Fruit fly (Drosophila melanogaster) whole organism, embryonic: Measurements from ENCODE around the gene Smox.

Experiments
- C15 ChIP-seq: fragments of 200-800 bp; sonication (Bioruptor generic); IDR thresholded peaks from 3 replicates; pipeline ENCODE4 v1.3.6; 2022; ENCODE audit warnings: missing biosample characterization, missing genetic modification characterization
- CG10321 ChIP-seq: fragments of 200-800 bp; sonication (Bioruptor generic); IDR thresholded peaks from 2 replicates; pipeline ENCODE4 v1.3.6; 2022; ENCODE audit warnings: missing biosample characterization, missing genetic modification characterization
- CG10543 ChIP-seq: fragments of 200-800 bp; sonication (Bioruptor generic); optimal IDR thresholded peaks from 3 replicates; lab custom pipeline; 2017; ENCODE audit warnings: missing biosample characterization, mild to moderate bottlenecking, missing genetic modification characterization, moderate library complexity
- CG11504 ChIP-seq: fragments of 200-800 bp; sonication (Bioruptor generic); optimal IDR thresholded peaks from 3 replicates; lab custom pipeline; 2019; ENCODE audit warnings: missing biosample characterization, mild to moderate bottlenecking, missing genetic modification characterization, moderate library complexity
- CG12071 ChIP-seq: fragments of 200-800 bp; sonication (Bioruptor generic); optimal IDR thresholded peaks from 3 replicates; lab custom pipeline; 2018; ENCODE audit warnings: missing biosample characterization, mild to moderate bottlenecking, missing genetic modification characterization
- CG14050 ChIP-seq: fragments of 200-800 bp; sonication (Bioruptor generic); IDR thresholded peaks from 3 replicates; pipeline ENCODE4 v1.3.6; 2022; ENCODE audit warnings: missing biosample characterization, missing genetic modification characterization
- CG14710 ChIP-seq: fragments of 200-800 bp; sonication (Bioruptor generic); optimal IDR thresholded peaks from 3 replicates; lab custom pipeline; 2019; ENCODE audit warnings: missing biosample characterization, mild to moderate bottlenecking, missing genetic modification characterization, moderate library complexity
- CG15269 ChIP-seq: fragments of 200-800 bp; sonication (Bioruptor generic); optimal IDR thresholded peaks from 2 replicates; lab custom pipeline; 2018; ENCODE audit warnings: missing biosample characterization, mild to moderate bottlenecking, missing genetic modification characterization, moderate library complexity
- CG1603 ChIP-seq: fragments of 200-800 bp; sonication (Bioruptor generic); optimal IDR thresholded peaks from 2 replicates; lab custom pipeline; 2019; ENCODE audit warnings: missing biosample characterization, mild to moderate bottlenecking, missing genetic modification characterization, moderate library complexity
- CG16813 ChIP-seq: fragments of 200-800 bp; sonication (Bioruptor generic); IDR thresholded peaks from 3 replicates; pipeline ENCODE4 v1.3.6; 2022; ENCODE audit warnings: missing biosample characterization, missing genetic modification characterization; ENCODE audit not compliant: partially characterized antibody
- CG17328 ChIP-seq: fragments of 200-800 bp; sonication (Bioruptor generic); IDR thresholded peaks from 2 replicates; pipeline ENCODE4 v1.3.6; 2022; ENCODE audit warnings: missing biosample characterization, missing genetic modification characterization
- CG17912 ChIP-seq: fragments of 200-800 bp; sonication (Bioruptor generic); optimal IDR thresholded peaks from 2 replicates; lab custom pipeline; 2018; ENCODE audit warnings: missing biosample characterization, mild to moderate bottlenecking, missing genetic modification characterization
- CG2116 ChIP-seq: fragments of 200-800 bp; sonication (Bioruptor generic); optimal IDR thresholded peaks from 3 replicates; lab custom pipeline; 2018; ENCODE audit warnings: missing biosample characterization, mild to moderate bottlenecking, missing genetic modification characterization
- CG2129 ChIP-seq: fragments of 200-800 bp; sonication (Bioruptor generic); IDR thresholded peaks from 2 replicates; pipeline ENCODE4 v1.3.6; 2022; ENCODE audit warnings: missing biosample characterization, missing genetic modification characterization; ENCODE audit not compliant: partially characterized antibody
- CG2678 ChIP-seq: fragments of 200-800 bp; sonication (Bioruptor generic); optimal IDR thresholded peaks from 3 replicates; lab custom pipeline; 2019; ENCODE audit warnings: missing biosample characterization, mild to moderate bottlenecking, missing genetic modification characterization, moderate library complexity
- CG33557 ChIP-seq: fragments of 200-800 bp; sonication (Bioruptor generic); optimal IDR thresholded peaks from 2 replicates; lab custom pipeline; 2019; ENCODE audit warnings: missing biosample characterization, mild to moderate bottlenecking, missing genetic modification characterization, moderate library complexity
- CG42726 ChIP-seq: fragments of 200-800 bp; sonication (Bioruptor generic); IDR thresholded peaks from 2 replicates; pipeline ENCODE4 v1.3.6; 2022; ENCODE audit warnings: missing biosample characterization, missing genetic modification characterization; ENCODE audit not compliant: partially characterized antibody
- CG6683 ChIP-seq: fragments of 200-800 bp; sonication (Bioruptor generic); optimal IDR thresholded peaks from 2 replicates; lab custom pipeline; 2017; ENCODE audit warnings: missing biosample characterization, mild to moderate bottlenecking, missing genetic modification characterization, missing genetic modification reagents
- CG7372 ChIP-seq: fragments of 200-800 bp; sonication (Bioruptor generic); IDR thresholded peaks from 2 replicates; pipeline ENCODE4 v1.3.6; 2022; ENCODE audit warnings: missing biosample characterization, missing genetic modification characterization
- D ChIP-seq, 2 experiments: fragments of 200-800 bp in 1 of 2; fragments of >200 bp in 1 of 2; sonication (Bioruptor generic) in 1 of 2; optimal IDR thresholded peaks; 2 replicates in 1 of 2; 3 replicates in 1 of 2; lab custom pipeline; 2017; ENCODE audit warnings: mild to moderate bottlenecking in 1 of 2, missing biosample characterization in 1 of 2, missing genetic modification characterization in 1 of 2, missing genetic modification reagents in 1 of 2
- Hmr ChIP-seq: fragments of 200-800 bp; sonication (Bioruptor generic); optimal IDR thresholded peaks from 3 replicates; lab custom pipeline; 2017; ENCODE audit warnings: mild to moderate bottlenecking, missing biosample characterization, missing genetic modification reagents, missing genetic modification characterization
- NC2α ChIP-seq: fragments of 200-800 bp; sonication (Bioruptor generic); optimal IDR thresholded peaks from 2 replicates; lab custom pipeline; 2016; ENCODE audit warnings: missing biosample characterization, missing genetic modification characterization
- Opbp ChIP-seq: fragments of 200-800 bp; sonication (Bioruptor generic); IDR thresholded peaks from 3 replicates; pipeline ENCODE4 v1.3.6; 2022; ENCODE audit warnings: missing biosample characterization, missing genetic modification characterization; ENCODE audit not compliant: partially characterized antibody
- Rx ChIP-seq: fragments of 200-800 bp; sonication (Bioruptor generic); IDR thresholded peaks from 2 replicates; pipeline ENCODE4 v1.3.6; 2022; ENCODE audit warnings: missing biosample characterization, missing genetic modification characterization
- Side ChIP-seq: fragments of 200-800 bp; sonication (Bioruptor generic); optimal IDR thresholded peaks from 2 replicates; lab custom pipeline; 2016; ENCODE audit warnings: missing biosample characterization, missing genetic modification characterization
- Six4 ChIP-seq: fragments of 200-800 bp; sonication (Bioruptor generic); optimal IDR thresholded peaks from 2 replicates; lab custom pipeline; 2016; ENCODE audit warnings: missing biosample characterization, missing genetic modification characterization
- Sry-β ChIP-seq: fragments of 200-800 bp; sonication (Bioruptor generic); optimal IDR thresholded peaks from 2 replicates; lab custom pipeline; 2018; ENCODE audit warnings: missing biosample characterization, mild to moderate bottlenecking, missing genetic modification characterization, moderate library complexity
- Vsx1 ChIP-seq: fragments of 200-800 bp; sonication (Bioruptor generic); optimal IDR thresholded peaks from 2 replicates; lab custom pipeline; 2017; ENCODE audit warnings: missing biosample characterization, mild to moderate bottlenecking, missing genetic modification characterization, missing genetic modification reagents
- abd-A ChIP-seq: fragments of 200-800 bp; sonication (Bioruptor generic); optimal IDR thresholded peaks from 3 replicates; lab custom pipeline; 2019; ENCODE audit warnings: missing biosample characterization, mild to moderate bottlenecking, missing genetic modification characterization, moderate library complexity
- ase ChIP-seq: fragments of 200-800 bp; sonication (Bioruptor generic); IDR thresholded peaks from 3 replicates; pipeline ENCODE4 v1.3.6; 2022; ENCODE audit warnings: missing biosample characterization, missing genetic modification characterization
- ato ChIP-seq: fragments of 200-800 bp; sonication (Bioruptor generic); IDR thresholded peaks from 2 replicates; pipeline ENCODE4 v1.3.6; 2022; ENCODE audit warnings: missing biosample characterization, missing genetic modification characterization; ENCODE audit not compliant: partially characterized antibody
- bbx ChIP-seq: fragments of 200-800 bp; sonication (Bioruptor generic); IDR thresholded peaks from 2 replicates; pipeline ENCODE4 v1.3.6; 2022; ENCODE audit warnings: missing biosample characterization, missing genetic modification characterization; ENCODE audit not compliant: partially characterized antibody
- chn ChIP-seq: fragments of 200-800 bp; sonication (Bioruptor generic); optimal IDR thresholded peaks from 2 replicates; lab custom pipeline; 2016; ENCODE audit warnings: missing biosample characterization, missing genetic modification characterization
- dati ChIP-seq: fragments of 200-800 bp; sonication (Bioruptor generic); IDR thresholded peaks from 2 replicates; pipeline ENCODE4 v1.3.6; 2022; ENCODE audit warnings: missing biosample characterization, missing genetic modification characterization
- dimm ChIP-seq: fragments of 200-800 bp; sonication (Bioruptor generic); IDR thresholded peaks from 2 replicates; pipeline ENCODE4 v1.3.6; 2022; ENCODE audit warnings: missing biosample characterization, missing genetic modification characterization
- dmrt99B ChIP-seq: fragments of 200-800 bp; sonication (Bioruptor generic); optimal IDR thresholded peaks from 2 replicates; lab custom pipeline; 2018; ENCODE audit warnings: missing biosample characterization, mild to moderate bottlenecking, missing genetic modification characterization, moderate library complexity
- fru ChIP-seq: fragments of >200 bp; optimal IDR thresholded peaks from 2 replicates; lab custom pipeline; 2017
- gro ChIP-seq: fragments of 200-800 bp; sonication (Bioruptor generic); optimal IDR thresholded peaks from 2 replicates; lab custom pipeline; 2016; ENCODE audit warnings: missing biosample characterization, missing genetic modification characterization
- jigr1 ChIP-seq: fragments of 200-800 bp; sonication (Bioruptor generic); IDR thresholded peaks from 3 replicates; pipeline ENCODE4 v1.3.6; 2022; ENCODE audit warnings: missing biosample characterization, missing genetic modification characterization
- knrl ChIP-seq: fragments of 200-800 bp; sonication (Bioruptor generic); IDR thresholded peaks from 3 replicates; pipeline ENCODE4 v1.3.6; 2022; ENCODE audit warnings: missing biosample characterization, missing genetic modification characterization; ENCODE audit not compliant: partially characterized antibody
- pan ChIP-seq, 4 experiments: fragments of >200 bp in 3 of 4; fragments of 200-800 bp in 1 of 4; sonication (Bioruptor generic) in 1 of 4; optimal IDR thresholded peaks in 3 of 4; IDR thresholded peaks in 1 of 4; 2 replicates each; pipeline versions ENCODE4 v1.3.6 to Lab custom; 2017 to 2022; ENCODE audit warnings: missing biosample characterization in 2 of 4, missing genetic modification characterization in 2 of 4, mixed read lengths in 1 of 4
- pho ChIP-seq: fragments of 200-800 bp; sonication (Bioruptor generic); optimal IDR thresholded peaks from 2 replicates; lab custom pipeline; 2016; ENCODE audit warnings: missing biosample characterization, missing genetic modification characterization
- prd ChIP-seq, 3 experiments: fragments of >200 bp in 2 of 3; fragments of 200-800 bp in 1 of 3; sonication (Bioruptor generic) in 1 of 3; optimal IDR thresholded peaks in 2 of 3; IDR thresholded peaks in 1 of 3; 2 replicates in 2 of 3; 3 replicates in 1 of 3; pipeline versions ENCODE4 v1.3.6 to Lab custom; 2017 to 2022; ENCODE audit warnings: missing biosample characterization in 1 of 3, missing genetic modification characterization in 1 of 3
- tap ChIP-seq: fragments of 200-800 bp; optimal IDR thresholded peaks from 3 replicates; lab custom pipeline; 2019; ENCODE audit warnings: missing biosample characterization, mild to moderate bottlenecking, missing genetic modification characterization, moderate library complexity
- tin ChIP-seq: fragments of 200-800 bp; sonication (Bioruptor generic); optimal IDR thresholded peaks from 3 replicates; lab custom pipeline; 2016; ENCODE audit warnings: missing biosample characterization, missing genetic modification characterization
- tio ChIP-seq: fragments of 200-800 bp; sonication (Bioruptor generic); optimal IDR thresholded peaks from 2 replicates; lab custom pipeline; 2017; ENCODE audit warnings: missing biosample characterization, missing genetic modification characterization, inconsistent platforms
- usp ChIP-seq: fragments of >200 bp; optimal IDR thresholded peaks from 2 replicates; lab custom pipeline; 2017; ENCODE audit warnings: missing biosample characterization, missing genetic modification characterization

The Smox gene

dm6 chrX:8101479-8102198, 40.4 kb downstream of the Smox start, which contains the start of gene CG2258 (continued):
- TF ChIP-seq CG1603 (tag; lab: Kevin White, UChicago) (peak; percentile 91), dati (GFP tag; lab: Robert Waterston, UW) (peak; percentile 46; the same call in 1 of the 2 replicates), CG42726 (no peak), CG17912 (GFP tag; lab: Kevin White, UChicago) (peak; percentile 22), CG14710 (tag; lab: Kevin White, UChicago) (peak; percentile 71), prd (optimal IDR thresholded peaks at IDR 0.05; lab: Kevin White, UChicago) (no peak), prd (GFP tag; IDR thresholded peaks at IDR 0.05; lab: Robert Waterston, UW) (peak; percentile 86), Six4 (GFP tag; lab: Kevin White, UChicago) (peak; percentile 73), fru (lab: Kevin White, UChicago) (no peak), Sry-β (peak; percentile 10), CG14050 (GFP tag; lab: Robert Waterston, UW) (peak; percentile 74), bbx (peak; percentile 20; the same call in 1 of the 2 replicates), CG2116 (GFP tag; lab: Kevin White, UChicago) (peak; percentile 28), chn (GFP tag; lab: Kevin White, UChicago) (peak; percentile 77), CG33557 (peak; percentile 46), Side (no peak), CG11504 (peak; percentile 77), tio (peak; percentile 71), Rx (GFP tag; lab: Robert Waterston, UW) (peak; percentile 58), CG17328 (GFP tag; lab: Robert Waterston, UW) (peak; percentile 86), dimm (GFP tag; lab: Robert Waterston, UW) (peak; percentile 73), Vsx1 (GFP tag; lab: Kevin White, UChicago) (peak; percentile 67), ase (peak; percentile 87), C15 (peak; percentile 66; the same call in 1 of the 3 replicates), ato (GFP tag; lab: Robert Waterston, UW) (no peak), CG16813 (GFP tag; lab: Robert Waterston, UW) (no peak), jigr1 (GFP tag; lab: Robert Waterston, UW) (peak; percentile 82), gro (GFP tag; lab: Kevin White, UChicago) (no peak), CG10321 (peak; percentile 47; the same call in 1 of the 2 replicates), pho (GFP tag; lab: Kevin White, UChicago) (peak; percentile 61), usp (GFP tag; lab: Kevin White, UChicago) (no peak), CG2129 (GFP tag; lab: Robert Waterston, UW) (no peak), CG6683 (GFP tag; lab: Kevin White, UChicago) (peak; percentile 60), tap (peak; percentile 91), Opbp (GFP tag; lab: Robert Waterston, UW) (no peak), CG7372 (GFP tag; lab: Robert Waterston, UW) (peak; percentile 74), pan (optimal IDR thresholded peaks at IDR 0.05; lab: Kevin White, UChicago) (no peak), pan (GFP tag; optimal IDR thresholded peaks at IDR 0.05 in 1 of 2, IDR thresholded peaks at IDR 0.05 in 1 of 2) (peak in 1 of 2 experiments; percentile 91), tin (peak; percentile 83), CG2678 (tag; lab: Kevin White, UChicago) (peak; percentile 85), CG10543 (GFP tag; lab: Kevin White, UChicago) (peak; percentile 81), dmrt99B (tag; lab: Kevin White, UChicago) (peak; percentile 94), NC2α (GFP tag; lab: Kevin White, UChicago) (peak; percentile 58), knrl (GFP tag; lab: Robert Waterston, UW) (no peak), Hmr (GFP tag; lab: Kevin White, UChicago) (peak; percentile 85), abd-A (tag; lab: Kevin White, UChicago) (no peak), CG12071 (peak; percentile 86), D (optimal IDR thresholded peaks at IDR 0.05; lab: Kevin White, UChicago) (no peak), D (GFP tag; optimal IDR thresholded peaks at IDR 0.05; lab: Kevin White, UChicago) (peak; percentile 86), CG15269 (tag; lab: Kevin White, UChicago) (peak; percentile 91)
